Fruit fly (Drosophila melanogaster) whole organism, embryonic: Measurements from ENCODE around the gene CG10996.

Source experiments
- B-H1 ChIP-seq: fragments of 200-800 bp; sonication (Bioruptor generic); IDR thresholded peaks from 3 replicates; pipeline ENCODE4 v1.3.6; 2022; ENCODE audit warnings: missing biosample characterization, missing genetic modification characterization
- BEAF-32 ChIP-seq: fragments of 200-800 bp; sonication (Bioruptor generic); optimal IDR thresholded peaks from 3 replicates; lab custom pipeline; 2017; ENCODE audit warnings: missing biosample characterization, missing genetic modification characterization, mild to moderate bottlenecking, moderate library complexity, missing genetic modification reagents
- CG10543 ChIP-seq: fragments of 200-800 bp; sonication (Bioruptor generic); optimal IDR thresholded peaks from 3 replicates; lab custom pipeline; 2017; ENCODE audit warnings: missing biosample characterization, mild to moderate bottlenecking, missing genetic modification characterization, moderate library complexity
- CG11247 ChIP-seq: fragments of 200-800 bp; sonication (Bioruptor generic); IDR thresholded peaks from 2 replicates; pipeline ENCODE4 v1.3.6; 2022; ENCODE audit warnings: missing biosample characterization, missing genetic modification characterization
- CG11695 ChIP-seq: fragments of 200-800 bp; sonication (Bioruptor generic); IDR thresholded peaks from 3 replicates; pipeline ENCODE4 v1.3.6; 2022; ENCODE audit warnings: missing biosample characterization, missing genetic modification characterization
- CG12236 ChIP-seq: fragments of 200-800 bp; sonication (Bioruptor generic); optimal IDR thresholded peaks from 2 replicates; lab custom pipeline; 2016; ENCODE audit warnings: missing biosample characterization, missing genetic modification characterization
- CG1233 ChIP-seq: fragments of 200-800 bp; sonication (Bioruptor generic); optimal IDR thresholded peaks from 4 replicates; lab custom pipeline; 2018; ENCODE audit warnings: missing biosample characterization, mild to moderate bottlenecking, missing genetic modification characterization
- CG31365 ChIP-seq: fragments of 200-800 bp; sonication (Bioruptor generic); optimal IDR thresholded peaks from 2 replicates; lab custom pipeline; 2018; ENCODE audit warnings: missing biosample characterization, mild to moderate bottlenecking, missing genetic modification characterization
- CG32532 ChIP-seq: fragments of 200-800 bp; sonication (Bioruptor generic); IDR thresholded peaks from 2 replicates; pipeline ENCODE4 v1.3.6; 2022; ENCODE audit warnings: missing biosample characterization, missing genetic modification characterization
- CG3281 ChIP-seq: fragments of 200-800 bp; sonication (Bioruptor generic); optimal IDR thresholded peaks from 3 replicates; lab custom pipeline; 2017; ENCODE audit warnings: missing biosample characterization, mild to moderate bottlenecking, missing genetic modification characterization
- CG34376 ChIP-seq: fragments of 200-800 bp; sonication (Bioruptor generic); optimal IDR thresholded peaks from 2 replicates; lab custom pipeline; 2018; ENCODE audit warnings: missing biosample characterization, mild to moderate bottlenecking, missing genetic modification characterization
- CG8924 ChIP-seq: fragments of 200-800 bp; optimal IDR thresholded peaks from 3 replicates; lab custom pipeline; 2019; ENCODE audit warnings: missing biosample characterization, mild to moderate bottlenecking, missing genetic modification characterization, moderate library complexity
- CG9437 ChIP-seq: fragments of 200-800 bp; sonication (Bioruptor generic); optimal IDR thresholded peaks from 2 replicates; lab custom pipeline; 2018; ENCODE audit warnings: missing biosample characterization, mild to moderate bottlenecking, missing genetic modification characterization
- CG9797 ChIP-seq: fragments of 200-800 bp; sonication (Bioruptor generic); optimal IDR thresholded peaks from 3 replicates; lab custom pipeline; 2018; ENCODE audit warnings: missing biosample characterization, mild to moderate bottlenecking, missing genetic modification characterization
- E2f1 ChIP-seq: fragments of 200-800 bp; sonication (Bioruptor generic); IDR thresholded peaks from 2 replicates; pipeline ENCODE4 v1.3.6; 2022; ENCODE audit warnings: missing biosample characterization, missing genetic modification characterization
- ERR ChIP-seq: fragments of 200-800 bp; sonication (Bioruptor generic); optimal IDR thresholded peaks from 2 replicates; lab custom pipeline; 2016; ENCODE audit warnings: missing biosample characterization, missing genetic modification characterization
- Fer2 ChIP-seq: fragments of 200-800 bp; sonication (Bioruptor generic); optimal IDR thresholded peaks from 2 replicates; lab custom pipeline; 2018; ENCODE audit warnings: missing biosample characterization, mild to moderate bottlenecking, missing genetic modification characterization, moderate library complexity
- Lhr ChIP-seq: fragments of 200-800 bp; sonication (Bioruptor generic); optimal IDR thresholded peaks from 3 replicates; lab custom pipeline; 2017; ENCODE audit warnings: mild to moderate bottlenecking, missing biosample characterization, missing genetic modification reagents, missing genetic modification characterization
- Opbp ChIP-seq: fragments of 200-800 bp; sonication (Bioruptor generic); IDR thresholded peaks from 3 replicates; pipeline ENCODE4 v1.3.6; 2022; ENCODE audit warnings: missing biosample characterization, missing genetic modification characterization; ENCODE audit not compliant: partially characterized antibody
- Six4 ChIP-seq: fragments of 200-800 bp; sonication (Bioruptor generic); optimal IDR thresholded peaks from 2 replicates; lab custom pipeline; 2016; ENCODE audit warnings: missing biosample characterization, missing genetic modification characterization
- Usf ChIP-seq: fragments of 200-800 bp; sonication (Bioruptor generic); optimal IDR thresholded peaks from 2 replicates; lab custom pipeline; 2017; ENCODE audit warnings: missing genotype, missing biosample characterization, missing genetic modification characterization
- Vsx1 ChIP-seq: fragments of 200-800 bp; sonication (Bioruptor generic); optimal IDR thresholded peaks from 2 replicates; lab custom pipeline; 2017; ENCODE audit warnings: missing biosample characterization, mild to moderate bottlenecking, missing genetic modification characterization, missing genetic modification reagents
- Xbp1 ChIP-seq: fragments of 200-800 bp; sonication (Bioruptor generic); optimal IDR thresholded peaks from 3 replicates; lab custom pipeline; 2016; ENCODE audit warnings: missing biosample characterization, mild to moderate bottlenecking, missing genetic modification characterization
- Xrp1 ChIP-seq: fragments of 200-800 bp; sonication (Bioruptor generic); IDR thresholded peaks from 2 replicates; pipeline ENCODE4 v1.3.6; 2022; ENCODE audit warnings: missing biosample characterization, missing genetic modification characterization
- ap ChIP-seq: fragments of 200-800 bp; sonication (Bioruptor generic); IDR thresholded peaks from 2 replicates; pipeline ENCODE4 v1.3.6; 2022; ENCODE audit warnings: missing biosample characterization, missing genetic modification characterization
- cas ChIP-seq: fragments of 200-800 bp; sonication (Bioruptor generic); IDR thresholded peaks from 2 replicates; pipeline ENCODE4 v1.3.6; 2022; ENCODE audit warnings: missing biosample characterization, missing genetic modification characterization
- corto ChIP-seq: fragments of 200-800 bp; sonication (Bioruptor generic); optimal IDR thresholded peaks from 2 replicates; lab custom pipeline; 2016; ENCODE audit warnings: missing biosample characterization, mild to moderate bottlenecking, missing genetic modification characterization, moderate library complexity
- cwo ChIP-seq: fragments of 200-800 bp; sonication (Bioruptor generic); optimal IDR thresholded peaks from 3 replicates; lab custom pipeline; 2017; ENCODE audit warnings: missing biosample characterization, missing genetic modification characterization, mild to moderate bottlenecking, moderate library complexity, missing genetic modification reagents
- dan ChIP-seq: fragments of 200-800 bp; sonication (Bioruptor generic); IDR thresholded peaks from 2 replicates; pipeline ENCODE4 v1.3.6; 2022; ENCODE audit warnings: missing biosample characterization, missing genetic modification characterization
- ewg ChIP-seq: fragments of 200-800 bp; sonication (Bioruptor generic); optimal IDR thresholded peaks from 3 replicates; lab custom pipeline; 2017; ENCODE audit warnings: mild to moderate bottlenecking, missing biosample characterization, missing genetic modification reagents, missing genetic modification characterization
- exex ChIP-seq: fragments of 200-800 bp; sonication (Bioruptor generic); optimal IDR thresholded peaks from 4 replicates; lab custom pipeline; 2018; ENCODE audit warnings: missing biosample characterization, mild to moderate bottlenecking, missing genetic modification characterization, moderate library complexity
- fd64A ChIP-seq: fragments of 200-800 bp; sonication (Bioruptor generic); optimal IDR thresholded peaks from 3 replicates; lab custom pipeline; 2018; ENCODE audit warnings: missing biosample characterization, mild to moderate bottlenecking, missing genetic modification characterization
- gcm2 ChIP-seq: fragments of 200-800 bp; sonication (Bioruptor generic); optimal IDR thresholded peaks from 2 replicates; lab custom pipeline; 2016; ENCODE audit warnings: missing biosample characterization, missing genetic modification characterization
- gem ChIP-seq: fragments of 200-800 bp; sonication (Bioruptor generic); optimal IDR thresholded peaks from 2 replicates; lab custom pipeline; 2019; ENCODE audit warnings: missing biosample characterization, mild to moderate bottlenecking, missing genetic modification characterization, moderate library complexity
- grau ChIP-seq: fragments of 200-800 bp; optimal IDR thresholded peaks from 3 replicates; lab custom pipeline; 2019; ENCODE audit warnings: missing biosample characterization, mild to moderate bottlenecking, missing genetic modification characterization, moderate library complexity
- h ChIP-seq: fragments of >200 bp; optimal IDR thresholded peaks from 2 replicates; lab custom pipeline; 2017
- kah ChIP-seq: fragments of 200-800 bp; sonication (Bioruptor generic); optimal IDR thresholded peaks from 2 replicates; lab custom pipeline; 2018; ENCODE audit warnings: missing biosample characterization, mild to moderate bottlenecking, missing genetic modification characterization
- ken ChIP-seq: fragments of 200-800 bp; sonication (Bioruptor generic); IDR thresholded peaks from 3 replicates; pipeline ENCODE4 v1.3.6; 2022; ENCODE audit warnings: missing biosample characterization, missing genetic modification characterization
- kni ChIP-seq: fragments of 200-800 bp; sonication (Bioruptor generic); optimal IDR thresholded peaks from 3 replicates; lab custom pipeline; 2017; ENCODE audit warnings: mild to moderate bottlenecking, missing biosample characterization, missing genetic modification reagents, missing genetic modification characterization
- lilli ChIP-seq: fragments of 200-800 bp; sonication (Bioruptor generic); optimal IDR thresholded peaks from 3 replicates; lab custom pipeline; 2016; ENCODE audit warnings: missing biosample characterization, missing genetic modification characterization
- lola ChIP-seq, 3 experiments: fragments of >200 bp in 2 of 3; fragments of 200-800 bp in 1 of 3; sonication (Bioruptor generic) in 1 of 3; optimal IDR thresholded peaks; 2 replicates each; lab custom pipeline; 2017 to 2019; ENCODE audit warnings: missing biosample characterization in 3 of 3, missing genetic modification characterization in 3 of 3, mild to moderate bottlenecking in 1 of 3, moderate library complexity in 1 of 3
- peb ChIP-seq: fragments of 200-800 bp; sonication (Bioruptor generic); IDR thresholded peaks from 2 replicates; pipeline ENCODE4 v1.3.6; 2022; ENCODE audit warnings: missing biosample characterization, missing genetic modification characterization
- ranshi ChIP-seq: fragments of 200-800 bp; sonication (Bioruptor generic); IDR thresholded peaks from 2 replicates; pipeline ENCODE4 v1.3.6; 2022; ENCODE audit warnings: missing biosample characterization, missing genetic modification characterization
- schlank ChIP-seq: fragments of 200-800 bp; sonication (Bioruptor generic); optimal IDR thresholded peaks from 2 replicates; lab custom pipeline; 2018; ENCODE audit warnings: missing biosample characterization, mild to moderate bottlenecking, missing genetic modification characterization
- sens-2 ChIP-seq: fragments of 200-800 bp; sonication (Bioruptor generic); IDR thresholded peaks from 2 replicates; pipeline ENCODE4 v1.3.6; 2022; ENCODE audit warnings: missing biosample characterization, missing genetic modification characterization
- seq ChIP-seq: fragments of 200-800 bp; sonication (Bioruptor generic); IDR thresholded peaks from 2 replicates; pipeline ENCODE4 v1.3.6; 2022; ENCODE audit warnings: missing biosample characterization, missing genetic modification characterization
- slbo ChIP-seq: fragments of 200-800 bp; sonication (Bioruptor generic); IDR thresholded peaks from 2 replicates; pipeline ENCODE4 v1.3.6; 2022; ENCODE audit warnings: missing biosample characterization, missing genetic modification characterization
- slou ChIP-seq: fragments of 200-800 bp; sonication (Bioruptor generic); optimal IDR thresholded peaks from 3 replicates; lab custom pipeline; 2016; ENCODE audit warnings: missing biosample characterization, missing genetic modification characterization
- sna ChIP-seq: fragments of 200-800 bp; sonication (Bioruptor generic); IDR thresholded peaks from 2 replicates; pipeline ENCODE4 v1.3.6; 2022; ENCODE audit warnings: missing biosample characterization, missing genetic modification characterization; ENCODE audit not compliant: partially characterized antibody
- trh ChIP-seq: fragments of 200-800 bp; sonication (Bioruptor generic); optimal IDR thresholded peaks from 2 replicates; lab custom pipeline; 2016; ENCODE audit warnings: missing biosample characterization, missing genetic modification characterization
- tup ChIP-seq: fragments of 200-800 bp; sonication (Bioruptor generic); optimal IDR thresholded peaks from 2 replicates; lab custom pipeline; 2016; ENCODE audit warnings: missing biosample characterization, mild to moderate bottlenecking, missing genetic modification characterization, moderate library complexity
- usp ChIP-seq: fragments of >200 bp; optimal IDR thresholded peaks from 2 replicates; lab custom pipeline; 2017; ENCODE audit warnings: missing biosample characterization, missing genetic modification characterization

Gene CG10996

dm6 chrX:13779696-13780095 lies 17.7 kb downstream of the CG10996 start:
- TF ChIP-seq CG32532 (GFP tag; lab: Robert Waterston, UW) (peak; percentile 13; the same call in 1 of the 2 replicates), schlank (tag; lab: Kevin White, UChicago) (no peak), CG10543 (GFP tag; lab: Kevin White, UChicago) (no peak), ken (no peak), Xrp1 (no peak), Usf (GFP tag; lab: Kevin White, UChicago) (no peak), CG8924 (tag; lab: Kevin White, UChicago) (no peak), CG31365 (tag; lab: Kevin White, UChicago) (no peak), CG1233 (GFP tag; lab: Kevin White, UChicago) (no peak), gem (tag; lab: Kevin White, UChicago) (peak; percentile 22), slou (GFP tag; lab: Kevin White, UChicago) (no peak), grau (peak; percentile 82), gcm2 (GFP tag; lab: Kevin White, UChicago) (no peak), CG11247 (GFP tag; lab: Robert Waterston, UW) (no peak), B-H1 (GFP tag; lab: Robert Waterston, UW) (no peak), Xbp1 (GFP tag; lab: Kevin White, UChicago) (no peak), BEAF-32 (GFP tag; lab: Kevin White, UChicago) (no peak), CG34376 (peak; percentile 16), usp (GFP tag; lab: Kevin White, UChicago) (no peak), cas (GFP tag; lab: Robert Waterston, UW) (no peak), lola (GFP tag; optimal IDR thresholded peaks at IDR 0.05; lab: Kevin White, UChicago) (no peak), ap (GFP tag; lab: Robert Waterston, UW) (no peak), lilli (GFP tag; lab: Kevin White, UChicago) (no peak), Six4 (GFP tag; lab: Kevin White, UChicago) (no peak), CG11695 (GFP tag; lab: Robert Waterston, UW) (0 out of 3 replicates have a peak, but pooled peaks have one; percentile 21), E2f1 (GFP tag; lab: Robert Waterston, UW) (no peak), cwo (GFP tag; lab: Kevin White, UChicago) (peak; percentile 5), dan (GFP tag; lab: Robert Waterston, UW) (no peak), ranshi (GFP tag; lab: Robert Waterston, UW) (no peak), kah (no peak), CG9437 (GFP tag; lab: Kevin White, UChicago) (no peak), sens-2 (GFP tag; lab: Robert Waterston, UW) (no peak), tup (GFP tag; lab: Kevin White, UChicago) (no peak), Opbp (GFP tag; lab: Robert Waterston, UW) (no peak), fd64A (GFP tag; lab: Kevin White, UChicago) (no peak), corto (GFP tag; lab: Kevin White, UChicago) (no peak), sna (GFP tag; lab: Robert Waterston, UW) (no peak), seq (GFP tag; lab: Robert Waterston, UW) (peak; percentile 9; the same call in 1 of the 2 replicates), peb (no peak), trh (GFP tag; lab: Kevin White, UChicago) (no peak), h (lab: Kevin White, UChicago) (no peak), ewg (GFP tag; lab: Kevin White, UChicago) (no peak), Fer2 (tag; lab: Kevin White, UChicago) (no peak), exex (tag; lab: Kevin White, UChicago) (peak; percentile 17), slbo (GFP tag; lab: Robert Waterston, UW) (peak; percentile 15; the same call in 1 of the 2 replicates), Lhr (GFP tag; lab: Kevin White, UChicago) (no peak), Vsx1 (no peak), kni (GFP tag; lab: Kevin White, UChicago) (no peak), ERR (GFP tag; lab: Kevin White, UChicago) (no peak), CG12236 (GFP tag; lab: Kevin White, UChicago) (no peak), CG9797 (GFP tag; lab: Kevin White, UChicago) (no peak), CG3281 (GFP tag; lab: Kevin White, UChicago) (no peak)
